Fruit fly (Drosophila melanogaster) Kc167 (cell line): ENCODE measurements around the gene Csas.

Experiments
- Myc ChIP-seq: fragments of >200 bp; optimal IDR thresholded peaks from 2 replicates; lab custom pipeline; 2017; ENCODE audit warnings: missing external identifiers
- ttk ChIP-seq: sonication (Bioruptor generic); optimal IDR thresholded peaks from 2 replicates; lab custom pipeline; 2017; ENCODE audit warnings: missing external identifiers

dm6 chr3L:19951035-19951434 is 37.8 kb downstream of the Csas start, which contains the start of gene CG32219:
- no peak for TF ChIP-seq ttk (lab: Kevin White, UChicago)
- no peak for TF ChIP-seq Myc
